Worm (Caenorhabditis elegans) whole organism, L1 larva: ENCODE data around the gene srx-56.

ENCODE experiments used
- ceh-82 ChIP-seq, 3 experiments: fragments of 150-350 bp in 1 of 3; sonication (generic microtip) in 2 of 3; optimal IDR thresholded peaks; 2 replicates each; lab custom pipeline; 2014 to 2017; ENCODE audit warnings: missing biosample characterization in 3 of 3, missing genetic modification characterization in 3 of 3
- elt-3 ChIP-seq, 6 experiments: fragments of 150-350 bp in 1 of 6; sonication (generic microtip); optimal IDR thresholded peaks; 2 replicates each; lab custom pipeline; 2017 to 2018; ENCODE audit warnings: missing biosample characterization in 6 of 6, missing genetic modification characterization in 6 of 6, inconsistent platforms in 1 of 6
- fkh-8 ChIP-seq: sonication (generic microtip); optimal IDR thresholded peaks from 2 replicates; lab custom pipeline; 2016; ENCODE audit warnings: mild to moderate bottlenecking, missing genetic modification characterization, missing compliant biosample characterization
- lsy-2 ChIP-seq, 2 experiments: fragments of 150-350 bp; optimal IDR thresholded peaks; 2 replicates each; lab custom pipeline; 2014; ENCODE audit warnings: missing biosample characterization in 2 of 2, missing genetic modification characterization in 2 of 2
- nhr-11 ChIP-seq: fragments of 150-350 bp; optimal IDR thresholded peaks from 2 replicates; lab custom pipeline; 2014; ENCODE audit warnings: missing biosample characterization, missing genetic modification characterization
- nhr-77 ChIP-seq: fragments of 150-350 bp; optimal IDR thresholded peaks from 2 replicates; lab custom pipeline; 2014; ENCODE audit warnings: missing biosample characterization, missing genetic modification characterization
- nhr-85 ChIP-seq: sonication (generic microtip); peaks from one replicate; lab custom pipeline; 2016; ENCODE audit warnings: missing genetic modification characterization, inconsistent platforms, missing compliant biosample characterization
- unc-130 ChIP-seq: fragments of 150-350 bp; optimal IDR thresholded peaks from 2 replicates; lab custom pipeline; 2017; ENCODE audit warnings: missing biosample characterization, missing genetic modification characterization, inconsistent platforms
- zag-1 ChIP-seq: fragments of 150-350 bp; optimal IDR thresholded peaks from 2 replicates; lab custom pipeline; 2014; ENCODE audit warnings: missing biosample characterization, missing genetic modification characterization

DNA sequence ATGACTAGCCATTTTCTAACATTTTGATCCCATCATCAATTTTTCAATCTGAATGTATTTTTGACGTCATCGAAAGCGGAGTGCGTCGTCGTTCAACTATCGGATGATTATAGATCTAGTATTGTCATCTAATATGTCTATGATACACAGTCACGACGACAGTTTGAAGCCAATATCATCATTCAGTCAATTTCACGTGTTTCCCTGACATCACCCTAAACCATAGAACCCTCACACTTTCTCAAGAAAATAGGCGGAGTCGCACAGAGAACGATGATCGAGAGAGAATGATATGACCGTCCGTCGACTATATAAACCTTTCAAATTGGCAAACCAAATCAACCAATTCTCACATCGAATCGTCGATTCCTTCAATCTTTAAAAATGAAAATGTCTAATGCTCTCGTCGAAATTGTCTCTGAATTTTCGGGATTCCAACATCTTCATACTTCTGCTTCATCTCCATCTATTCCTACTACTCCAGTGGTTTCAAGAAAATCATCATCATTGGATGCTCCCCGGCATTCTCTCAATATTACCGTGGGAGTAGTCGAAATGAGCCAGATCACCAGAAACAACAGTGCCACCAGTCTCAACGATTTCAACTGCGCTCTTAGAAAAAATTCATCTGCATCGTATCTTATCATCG is 41.7 kb downstream of the srx-56 start, which contains the start of gene F18E3.13:
- TF ChIP-seq fkh-8, result no peak
- peak; percentile 32 for TF ChIP-seq unc-130
- no peak for TF ChIP-seq lsy-2 (tag; optimal IDR thresholded peaks at IDR 0.05; lab: Kevin White, UChicago)
- TF ChIP-seq nhr-11, result no peak
- TF ChIP-seq elt-3 (tag; optimal IDR thresholded peaks at IDR 0.05; lab: Kevin White, UChicago), result peak in 5 of 6 experiments; percentile 43 to 97 (median 69)
- TF ChIP-seq zag-1, result no peak
- no peak for TF ChIP-seq ceh-82 (tag; optimal IDR thresholded peaks at IDR 0.05; lab: Kevin White, UChicago)
- TF ChIP-seq nhr-85 (tag; lab: Kevin White, UChicago), result peak; percentile 98
- TF ChIP-seq nhr-77 (tag; lab: Kevin White, UChicago), result no peak
